Fruit fly (Drosophila melanogaster): ENCODE measurements around the gene Vps15.
A peak's percentile ranks its signal among the peaks of the same experiment; 100 is the strongest.

The Vps15 gene

dm6 chr3R:9227330-9227729, 18.3 kb downstream of the Vps15 start (continued):
- no peak for TF ChIP-seq CG7745 (tag; optimal IDR thresholded peaks at IDR 0.05)
- peak; percentile 81 for TF ChIP-seq Dbx (GFP tag; IDR thresholded peaks at IDR 0.05)
- TF ChIP-seq psq (GFP tag; optimal IDR thresholded peaks at IDR 0.05), result no peak
- peak; percentile 76 for TF ChIP-seq CG7556 (GFP tag; optimal IDR thresholded peaks at IDR 0.05)
- peak; percentile 83 for TF ChIP-seq CG31441 (GFP tag; IDR thresholded peaks at IDR 0.05)
- 0 out of 2 replicates have a peak, but pooled peaks have one; percentile 34 for TF ChIP-seq Dip2 (GFP tag; IDR thresholded peaks at IDR 0.05)
- no peak for TF ChIP-seq zen2 (GFP tag; IDR thresholded peaks at IDR 0.05; ENCODE audit: partially characterized antibody)
- TF ChIP-seq CG13123 (GFP tag; optimal IDR thresholded peaks at IDR 0.05), result peak; percentile 26
- TF ChIP-seq CG10267 (tag; optimal IDR thresholded peaks at IDR 0.05), result peak; percentile 51
- TF ChIP-seq CG17385 (GFP tag; optimal IDR thresholded peaks at IDR 0.05), result no peak
- TF ChIP-seq Dll (GFP tag; IDR thresholded peaks at IDR 0.05; ENCODE audit: partially characterized antibody), result no peak
- TF ChIP-seq D19A (tag; optimal IDR thresholded peaks at IDR 0.05), result peak; percentile 63
- peak; percentile 63 for TF ChIP-seq BtbVII (GFP tag; optimal IDR thresholded peaks at IDR 0.05)
- TF ChIP-seq CG14014 (GFP tag; IDR thresholded peaks at IDR 0.05), result peak; percentile 74
- no peak for TF ChIP-seq CG3407 (GFP tag; optimal IDR thresholded peaks at IDR 0.05)
- TF ChIP-seq CG12391 (tag; optimal IDR thresholded peaks at IDR 0.05), result peak; percentile 75
- TF ChIP-seq pum (GFP tag; optimal IDR thresholded peaks at IDR 0.05), result no peak
- TF ChIP-seq Ets97D (GFP tag; optimal IDR thresholded peaks at IDR 0.05), result no peak
- TF ChIP-seq CG2678 (tag; optimal IDR thresholded peaks at IDR 0.05), result peak; percentile 86
- TF ChIP-seq CG13424 (tag; optimal IDR thresholded peaks at IDR 0.05), result peak; percentile 73
- TF ChIP-seq slp2 (GFP tag; optimal IDR thresholded peaks at IDR 0.05), result no peak
- TF ChIP-seq CG18599 (GFP tag; optimal IDR thresholded peaks at IDR 0.05), result peak; percentile 84
- TF ChIP-seq CG12942 (GFP tag; optimal IDR thresholded peaks at IDR 0.05), result peak; percentile 66
- peak; percentile 78 for TF ChIP-seq stc (GFP tag; IDR thresholded peaks at IDR 0.05)
- TF ChIP-seq CG3847 (GFP tag; IDR thresholded peaks at IDR 0.05), result peak; percentile 71
- TF ChIP-seq B-H2 (GFP tag; optimal IDR thresholded peaks at IDR 0.05), result no peak
- no peak for TF ChIP-seq fu2 (GFP tag; optimal IDR thresholded peaks at IDR 0.05)
- TF ChIP-seq CG3838 (GFP tag; optimal IDR thresholded peaks at IDR 0.05), result no peak
- TF ChIP-seq Med (GFP tag), result peak; percentile 83
- TF ChIP-seq lmd (GFP tag; IDR thresholded peaks at IDR 0.05), result peak; percentile 85
- TF ChIP-seq CG4328 (GFP tag; optimal IDR thresholded peaks at IDR 0.05), result no peak
- TF ChIP-seq CG2120 (GFP tag; optimal IDR thresholded peaks at IDR 0.05), result peak; percentile 79
- peak; percentile 9 for TF ChIP-seq CG2116 (GFP tag; optimal IDR thresholded peaks at IDR 0.05)
- peak; percentile 57; the same call in 1 of the 3 replicates for TF ChIP-seq zfh1 (GFP tag; IDR thresholded peaks at IDR 0.05)
- TF ChIP-seq crol (GFP tag; IDR thresholded peaks at IDR 0.05), result no peak
- TF ChIP-seq CG1647 (GFP tag; optimal IDR thresholded peaks at IDR 0.05), result no peak
- TF ChIP-seq CG4424 (GFP tag; optimal IDR thresholded peaks at IDR 0.05), result peak; percentile 71
- TF ChIP-seq CG2712 (tag; optimal IDR thresholded peaks at IDR 0.05), result peak; percentile 75
- TF ChIP-seq h (optimal IDR thresholded peaks at IDR 0.05), result no peak
- TF ChIP-seq sqz (GFP tag; optimal IDR thresholded peaks at IDR 0.05), result no peak
- no peak for TF ChIP-seq oc (tag; optimal IDR thresholded peaks at IDR 0.05)
- TF ChIP-seq CG11723 (GFP tag; optimal IDR thresholded peaks at IDR 0.05), result peak; percentile 31
- peak; percentile 55; the same call in 1 of the 2 replicates for TF ChIP-seq CG16779 (GFP tag; IDR thresholded peaks at IDR 0.05)
- TF ChIP-seq CG2889 (GFP tag; IDR thresholded peaks at IDR 0.05), result peak; percentile 58; the same call in 2 of the 3 replicates
- TF ChIP-seq run (tag; optimal IDR thresholded peaks at IDR 0.05), result peak; percentile 49
- peak; percentile 51; the same call in 1 of the 2 replicates for TF ChIP-seq Oaz (GFP tag; IDR thresholded peaks at IDR 0.05)
- TF ChIP-seq CG8924 (tag; optimal IDR thresholded peaks at IDR 0.05), result peak; percentile 77
- no peak for TF ChIP-seq CG8478 (optimal IDR thresholded peaks at IDR 0.05)
- TF ChIP-seq mld (GFP tag; IDR thresholded peaks at IDR 0.05; ENCODE audit: partially characterized antibody), result no peak
- TF ChIP-seq Six4 (GFP tag; optimal IDR thresholded peaks at IDR 0.05), result peak; percentile 59
- TF ChIP-seq zf30C (GFP tag; optimal IDR thresholded peaks at IDR 0.05), result no peak
- 0 out of 3 replicates have a peak, but pooled peaks have one; percentile 52 for TF ChIP-seq CG11560 (tag; IDR thresholded peaks at IDR 0.05)

Data from whole organism, embryonic.